Fruit fly (Drosophila melanogaster): ENCODE results near the gene CG46460.

CG46460 gene

DNA sequence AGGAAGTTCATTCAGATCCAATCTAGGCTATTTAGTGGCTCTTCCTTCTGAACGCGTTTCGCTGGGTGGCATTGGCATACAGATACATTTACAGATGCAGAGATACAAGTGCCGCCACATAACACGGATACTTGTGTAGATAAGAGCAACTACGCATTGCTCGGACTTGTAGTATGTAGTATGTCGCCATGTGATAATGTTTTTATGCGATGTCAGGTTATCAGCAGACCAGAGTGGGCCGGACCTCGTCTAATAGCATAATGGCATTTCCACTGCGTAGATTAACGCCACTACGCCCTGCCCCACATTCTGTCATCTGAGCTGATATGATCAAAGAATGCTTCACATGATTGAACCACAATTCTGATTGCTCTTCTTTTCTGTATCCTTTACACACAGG, 5.3 kb downstream of the CG46460 start:
- TF ChIP-seq svp (GFP tag) (peak; percentile 83), CG1621 (tag; optimal IDR thresholded peaks at IDR 0.05) (no peak)

DNA sequence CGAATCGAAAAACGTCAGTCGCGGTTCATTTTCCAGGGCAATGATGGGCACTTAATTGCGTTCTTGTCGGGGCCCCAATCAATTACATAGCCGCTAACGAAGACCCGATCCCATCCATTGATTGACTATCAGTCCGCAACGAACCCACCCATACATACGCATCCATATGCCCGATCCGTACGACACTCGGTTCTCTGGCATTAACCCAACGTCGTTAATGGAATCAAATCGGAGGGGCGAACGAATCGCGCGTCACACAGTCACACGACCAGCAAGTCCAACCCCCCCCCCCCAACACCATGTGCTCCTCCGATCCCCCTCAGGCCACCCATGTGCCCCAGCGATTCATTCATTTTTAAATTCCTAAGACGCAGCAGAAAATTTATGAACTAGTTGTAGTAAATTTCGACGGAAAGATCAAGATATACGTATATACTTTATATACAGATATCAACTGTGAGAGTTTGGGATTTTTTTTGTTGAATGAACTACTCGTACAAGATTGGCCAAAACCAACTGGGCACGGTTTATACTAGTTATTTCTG, 5.8 kb downstream of the CG46460 start:
- peak; percentile 97 for TF ChIP-seq svp (GFP tag)
- TF ChIP-seq Met (GFP tag; optimal IDR thresholded peaks at IDR 0.05) = no peak
- TF ChIP-seq Eip78C (GFP tag) = peak; percentile 24
- peak in 1 of 2 experiments; percentile 10 for TF ChIP-seq ss (GFP tag; optimal IDR thresholded peaks at IDR 0.05)
- peak; percentile 27 for TF ChIP-seq CG6276 (GFP tag; optimal IDR thresholded peaks at IDR 0.05)
- TF ChIP-seq CG1621 (tag; optimal IDR thresholded peaks at IDR 0.05) = peak; percentile 4
- TF ChIP-seq CG16779 (tag; optimal IDR thresholded peaks at IDR 0.05) = peak; percentile 40
- TF ChIP-seq CG6808 (GFP tag; optimal IDR thresholded peaks at IDR 0.05) = peak; percentile 3
- TF ChIP-seq dsx (GFP tag; optimal IDR thresholded peaks at IDR 0.05; ENCODE audit: poor library complexity, severe bottlenecking) = peak; percentile 16
- no peak for TF ChIP-seq acj6 (GFP tag; optimal IDR thresholded peaks at IDR 0.05)
- TF ChIP-seq CG11762 (GFP tag; optimal IDR thresholded peaks at IDR 0.05; ENCODE audit: insufficient read depth) = no peak
- no peak for TF ChIP-seq fkh (GFP tag; optimal IDR thresholded peaks at IDR 0.05)

DNA sequence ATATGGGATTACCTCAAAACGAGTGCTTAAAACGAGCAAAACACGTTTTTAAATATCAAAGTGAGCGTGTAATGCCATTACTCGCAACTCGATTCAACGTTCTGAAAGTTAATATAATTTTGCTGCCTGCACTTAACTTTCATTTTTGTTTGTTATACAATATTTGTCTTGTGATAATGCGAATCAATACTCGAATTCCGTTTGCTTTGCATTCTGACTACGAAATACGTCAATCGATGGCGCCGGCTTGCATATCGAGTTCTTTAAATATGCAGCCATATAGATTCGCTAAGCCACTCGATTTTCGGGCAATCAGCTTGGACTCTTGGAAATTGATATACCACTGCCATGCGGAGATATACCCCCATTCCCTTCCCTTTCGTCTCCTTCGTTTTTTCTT, 6.4 kb downstream of the CG46460 start:
- TF ChIP-seq Sox102F (GFP tag; optimal IDR thresholded peaks at IDR 0.05) (peak; percentile 16), eg (GFP tag; IDR thresholded peaks at IDR 0.05) (no peak), CG7368 (GFP tag; optimal IDR thresholded peaks at IDR 0.05) (no peak), vri (GFP tag; optimal IDR thresholded peaks at IDR 0.05) (peak; percentile 77), Blimp-1 (GFP tag; optimal IDR thresholded peaks at IDR 0.05) (peak; percentile 41)

DNA sequence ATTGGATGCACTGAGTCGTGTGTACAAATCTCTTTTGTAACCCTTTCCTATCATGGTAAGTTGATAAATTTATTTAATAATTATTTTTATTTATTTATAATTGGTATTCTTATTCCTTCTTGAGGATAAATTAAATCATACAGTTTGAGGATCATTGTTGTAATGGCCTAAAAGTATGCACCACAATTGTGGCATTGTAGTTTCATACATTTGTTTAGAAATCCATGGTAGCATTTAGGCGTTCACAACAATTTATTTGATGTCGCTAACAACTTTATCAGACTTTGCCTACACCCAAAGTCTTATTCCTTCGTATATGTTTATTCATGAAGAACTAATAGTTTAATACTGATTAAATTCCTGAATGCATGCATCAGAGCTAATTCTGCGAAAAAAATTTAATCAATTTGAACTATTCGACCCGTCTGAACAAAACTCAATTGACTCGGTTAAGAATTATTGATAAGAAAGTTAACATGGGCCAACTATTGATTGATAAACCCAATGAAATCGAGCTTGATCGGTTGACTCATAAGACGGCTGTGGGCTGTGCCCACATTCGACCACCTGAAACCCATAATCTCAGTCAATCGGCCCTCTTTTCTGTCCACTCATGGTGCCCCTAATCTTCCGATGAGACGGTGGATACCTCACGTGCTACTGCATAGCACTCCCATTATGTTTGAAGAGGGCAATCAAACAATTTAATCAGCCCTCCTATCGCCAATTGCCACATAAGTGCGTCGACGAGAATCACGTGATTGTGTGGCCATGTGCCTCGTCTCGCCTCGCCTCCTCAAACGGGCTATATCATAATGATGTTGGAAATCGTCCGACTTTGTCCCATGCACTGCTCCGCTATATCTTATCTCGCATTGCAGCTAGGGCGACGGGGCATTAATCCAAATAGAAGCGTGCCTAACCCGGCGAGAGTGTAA, 7.5 kb downstream of the CG46460 start:
- TF ChIP-seq fkh (GFP tag; optimal IDR thresholded peaks at IDR 0.05) (peak; percentile 63), CG6276 (GFP tag; optimal IDR thresholded peaks at IDR 0.05) (peak; percentile 1), eg (GFP tag; IDR thresholded peaks at IDR 0.05) (peak; percentile 42; the same call in 1 of the 3 replicates), Eip78C (GFP tag) (peak; percentile 48), Sox102F (GFP tag; optimal IDR thresholded peaks at IDR 0.05) (no peak), svp (GFP tag) (peak; percentile 70), vri (GFP tag; optimal IDR thresholded peaks at IDR 0.05) (no peak), CG6163 (GFP tag; IDR thresholded peaks at IDR 0.05) (peak; percentile 62)

DNA sequence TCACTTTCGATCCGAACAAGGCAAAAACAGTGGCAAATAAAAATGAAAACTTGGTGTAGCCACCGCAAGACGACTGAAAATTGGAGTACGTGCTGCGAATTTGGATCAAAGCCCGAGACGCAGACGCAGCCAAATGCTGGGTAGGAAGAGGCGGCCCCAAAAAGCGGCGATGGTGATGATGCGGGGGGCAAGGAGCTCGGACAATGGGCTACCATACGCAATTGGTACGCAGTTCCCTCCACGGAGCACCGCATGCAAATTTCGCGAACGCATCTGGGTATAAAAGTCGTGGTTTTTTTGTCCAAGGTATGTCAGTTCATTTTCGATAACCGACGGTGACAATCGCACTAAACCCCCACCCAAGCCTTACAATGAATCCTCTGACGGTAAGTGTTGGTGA, 12.0 kb downstream of the CG46460 start, which contains the start of gene Cpr64Ad:
Gene Cpr64Ad (plus strand): TSS at position 301 of the 400 bp plus-strand sequence.
- no peak for TF ChIP-seq dac (GFP tag; optimal IDR thresholded peaks at IDR 0.05)
- 0 out of 3 replicates have a peak, but pooled peaks have one; percentile 10 for TF ChIP-seq CG6163 (GFP tag; IDR thresholded peaks at IDR 0.05)

DNA sequence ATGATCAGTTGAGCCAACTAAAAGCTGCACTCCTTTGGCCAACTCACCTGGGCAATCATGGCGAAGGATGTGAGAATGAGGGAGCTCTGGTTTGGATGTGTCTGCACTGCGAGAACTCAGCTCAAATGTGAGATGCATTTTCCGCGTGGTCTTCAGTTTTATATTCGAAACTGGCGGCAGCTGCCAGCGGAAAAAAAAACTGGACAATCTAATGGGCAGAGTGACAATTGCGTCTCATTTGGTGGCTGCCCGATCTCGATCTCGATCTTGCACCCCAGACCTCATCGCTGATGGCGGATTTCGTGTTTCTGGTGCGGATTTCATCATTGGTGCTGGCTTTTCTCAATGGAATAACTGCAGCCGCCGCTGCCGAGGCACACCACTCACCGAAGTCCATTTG, 14.3 kb downstream of the CG46460 start, which contains the start of gene Cpr64Ac:
Gene Cpr64Ac (minus strand): TSS at position 101 of the 400 bp plus-strand sequence.
- TF ChIP-seq svp (GFP tag) (no peak), CG8319 (GFP tag; optimal IDR thresholded peaks at IDR 0.05) (no peak), Sox14 (GFP tag; optimal IDR thresholded peaks at IDR 0.05) (no peak), Met (GFP tag; optimal IDR thresholded peaks at IDR 0.05) (no peak), Hr38 (GFP tag; optimal IDR thresholded peaks at IDR 0.05) (no peak), cyc (GFP tag; optimal IDR thresholded peaks at IDR 0.05) (no peak), CG11294 (GFP tag; IDR thresholded peaks at IDR 0.05) (no peak), CG6276 (GFP tag; optimal IDR thresholded peaks at IDR 0.05) (no peak), CG6854 (GFP tag; optimal IDR thresholded peaks at IDR 0.05) (no peak), dsx (GFP tag; optimal IDR thresholded peaks at IDR 0.05; ENCODE audit: poor library complexity, severe bottlenecking) (no peak), lz (GFP tag; optimal IDR thresholded peaks at IDR 0.05) (no peak), vri (GFP tag; optimal IDR thresholded peaks at IDR 0.05) (no peak), CG10631 (GFP tag; optimal IDR thresholded peaks at IDR 0.05) (no peak), CG6808 (GFP tag; optimal IDR thresholded peaks at IDR 0.05) (no peak), CG1621 (tag; optimal IDR thresholded peaks at IDR 0.05) (no peak), CG3032 (tag; optimal IDR thresholded peaks at IDR 0.05) (no peak), pdm3 (GFP tag; optimal IDR thresholded peaks at IDR 0.05) (no peak), CG8632 (GFP tag; optimal IDR thresholded peaks at IDR 0.05) (no peak), Lpt (GFP tag; optimal IDR thresholded peaks at IDR 0.05) (no peak)
